Fruit fly (Drosophila melanogaster) whole organism, wandering third instar larva: ENCODE data around the gene CG34299.

Experiments used
- Abd-B ChIP-seq: fragments of >200 bp; optimal IDR thresholded peaks from 2 replicates; lab custom pipeline; 2017; ENCODE audit warnings: missing biosample characterization, missing genetic modification characterization
- CG32264 ChIP-seq: fragments of 200-800 bp; sonication (Bioruptor generic); optimal IDR thresholded peaks from 2 replicates; lab custom pipeline; 2016; ENCODE audit warnings: missing biosample characterization, missing genetic modification characterization
- CG9705 ChIP-seq: fragments of 200-800 bp; sonication (Bioruptor generic); optimal IDR thresholded peaks from 2 replicates; lab custom pipeline; 2018; ENCODE audit warnings: missing biosample characterization, mild to moderate bottlenecking, missing genetic modification characterization
- CrebA ChIP-seq: fragments of 200-800 bp; sonication (Bioruptor generic); optimal IDR thresholded peaks from 2 replicates; lab custom pipeline; 2016; ENCODE audit warnings: missing biosample characterization, mild to moderate bottlenecking, missing genetic modification characterization, borderline replicate concordance
- Dfd ChIP-seq: fragments of >200 bp; optimal IDR thresholded peaks from 2 replicates; lab custom pipeline; 2017; ENCODE audit warnings: missing biosample characterization, missing genetic modification characterization
- Dif ChIP-seq: fragments of 200-275, 200-300 bp; sonication (Bioruptor generic); optimal IDR thresholded peaks from 2 replicates; lab custom pipeline; 2018; ENCODE audit warnings: missing biosample characterization, missing genetic modification characterization; ENCODE audit not compliant: partially characterized antibody
- GATAd ChIP-seq: sonication (Bioruptor generic); optimal IDR thresholded peaks from 2 replicates; lab custom pipeline; 2016; ENCODE audit warnings: missing biosample characterization, missing genetic modification characterization
- HLH106 ChIP-seq: fragments of 200-800 bp; optimal IDR thresholded peaks from 3 replicates; lab custom pipeline; 2019; ENCODE audit warnings: missing biosample characterization, mild to moderate bottlenecking, missing genetic modification characterization, moderate library complexity
- Hnf4 ChIP-seq: fragments of 200-800 bp; sonication (Bioruptor generic); optimal IDR thresholded peaks from 2 replicates; lab custom pipeline; 2016; ENCODE audit warnings: missing biosample characterization, mild to moderate bottlenecking, missing genetic modification characterization
- Hr78 ChIP-seq: fragments of >200 bp; optimal IDR thresholded peaks from 2 replicates; lab custom pipeline; 2017; ENCODE audit warnings: missing biosample characterization, missing genetic modification characterization
- Hr83 ChIP-seq: fragments of 200-300 bp; sonication (Bioruptor generic); optimal IDR thresholded peaks from 2 replicates; lab custom pipeline; 2016; ENCODE audit warnings: missing biosample characterization, mild to moderate bottlenecking, missing genetic modification characterization, moderate library complexity; ENCODE audit not compliant: poor library complexity, severe bottlenecking
- Jra ChIP-seq: sonication (Bioruptor generic); optimal IDR thresholded peaks from 2 replicates; lab custom pipeline; 2016; ENCODE audit warnings: missing biosample characterization, missing genetic modification characterization
- Mio ChIP-seq: sonication (Bioruptor generic); optimal IDR thresholded peaks from 2 replicates; lab custom pipeline; 2016; ENCODE audit warnings: missing biosample characterization, missing genetic modification characterization
- Myc ChIP-seq: fragments of >200 bp; optimal IDR thresholded peaks from 2 replicates; lab custom pipeline; 2017
- N ChIP-seq: fragments of >200 bp; optimal IDR thresholded peaks from 2 replicates; lab custom pipeline; 2018; ENCODE audit warnings: missing biosample characterization, missing external identifiers, missing genetic modification characterization
- OdsH ChIP-seq: fragments of 200-800 bp; sonication (Bioruptor generic); optimal IDR thresholded peaks from 2 replicates; lab custom pipeline; 2016; ENCODE audit warnings: missing biosample characterization, mild to moderate bottlenecking, missing genetic modification characterization
- Rel ChIP-seq, 2 experiments: fragments of 200-800 bp; sonication (Bioruptor generic) in 1 of 2; optimal IDR thresholded peaks; 2 replicates in 1 of 2; 3 replicates in 1 of 2; lab custom pipeline; 2016 to 2019; ENCODE audit warnings: mild to moderate bottlenecking in 2 of 2, missing biosample characterization in 2 of 2, missing genetic modification characterization in 2 of 2, moderate library complexity in 1 of 2
- Sp1 ChIP-seq: fragments of 200-800 bp; sonication (Bioruptor generic); optimal IDR thresholded peaks from 3 replicates; lab custom pipeline; 2019; ENCODE audit warnings: missing biosample characterization, mild to moderate bottlenecking, missing genetic modification characterization, moderate library complexity
- Vsx2 ChIP-seq: fragments of 200-300, 225-300 bp; sonication (Bioruptor generic); optimal IDR thresholded peaks from 2 replicates; lab custom pipeline; 2018; ENCODE audit warnings: missing biosample characterization, missing genetic modification characterization; ENCODE audit not compliant: partially characterized antibody
- br ChIP-seq: fragments of 200-800 bp; sonication (Bioruptor generic); optimal IDR thresholded peaks from 2 replicates; lab custom pipeline; 2016; ENCODE audit warnings: missing biosample characterization, missing genetic modification characterization
- brk ChIP-seq: fragments of 200-800 bp; sonication (Bioruptor generic); optimal IDR thresholded peaks from 2 replicates; lab custom pipeline; 2016; ENCODE audit warnings: missing biosample characterization, mild to moderate bottlenecking, missing genetic modification characterization
- dl ChIP-seq, 2 experiments: fragments of 175-275, 200-275 bp in 1 of 2; fragments of 200-275 bp in 1 of 2; sonication (Bioruptor generic); optimal IDR thresholded peaks; lab custom pipeline; 2018; ENCODE audit warnings: mild to moderate bottlenecking in 2 of 2, missing biosample characterization in 2 of 2, missing genetic modification characterization in 2 of 2, moderate library complexity in 2 of 2; ENCODE audit not compliant: partially characterized antibody in 2 of 2, insufficient read depth in 1 of 2
- dmrt93B ChIP-seq: fragments of 200-800 bp; sonication (Bioruptor generic); optimal IDR thresholded peaks from 2 replicates; lab custom pipeline; 2018; ENCODE audit warnings: missing biosample characterization, mild to moderate bottlenecking, missing genetic modification characterization
- dsf ChIP-seq: sonication (Bioruptor generic); optimal IDR thresholded peaks from 2 replicates; lab custom pipeline; 2016; ENCODE audit warnings: missing biosample characterization, missing genetic modification characterization, borderline replicate concordance
- ey ChIP-seq: fragments of 200-800 bp; sonication (Bioruptor generic); optimal IDR thresholded peaks from 2 replicates; lab custom pipeline; 2016; ENCODE audit warnings: missing biosample characterization, missing genetic modification characterization
- foxo ChIP-seq, 2 experiments: fragments of 200-800 bp; sonication (Bioruptor generic); optimal IDR thresholded peaks; 2 replicates in 1 of 2; 3 replicates in 1 of 2; lab custom pipeline; 2016 to 2017; ENCODE audit warnings: missing biosample characterization in 2 of 2, missing genetic modification characterization in 2 of 2
- fru ChIP-seq: fragments of 200-800 bp; sonication (Bioruptor generic); optimal IDR thresholded peaks from 3 replicates; lab custom pipeline; 2016; ENCODE audit warnings: missing biosample characterization, mild to moderate bottlenecking, missing genetic modification characterization
- h ChIP-seq: fragments of 200-800 bp; sonication (Bioruptor generic); optimal IDR thresholded peaks from 3 replicates; lab custom pipeline; 2016; ENCODE audit warnings: missing biosample characterization, mild to moderate bottlenecking, missing genetic modification characterization
- jim ChIP-seq: fragments of 175-275, 200-325 bp; sonication (Bioruptor generic); optimal IDR thresholded peaks from 2 replicates; lab custom pipeline; 2016; ENCODE audit warnings: missing biosample characterization, mild to moderate bottlenecking, missing genetic modification characterization
- lola ChIP-seq: fragments of >200 bp; optimal IDR thresholded peaks from 2 replicates; lab custom pipeline; 2017; ENCODE audit warnings: missing biosample characterization, missing genetic modification characterization
- pan ChIP-seq: fragments of >200 bp; optimal IDR thresholded peaks from 2 replicates; lab custom pipeline; 2017
- psq ChIP-seq: fragments of 200-800 bp; sonication (Bioruptor generic); optimal IDR thresholded peaks from 3 replicates; lab custom pipeline; 2017; ENCODE audit warnings: missing biosample characterization, mild to moderate bottlenecking, missing genetic modification characterization, moderate library complexity
- rgr ChIP-seq: fragments of 200-800 bp; sonication (Bioruptor generic); optimal IDR thresholded peaks from 3 replicates; lab custom pipeline; 2016; ENCODE audit warnings: missing biosample characterization, mild to moderate bottlenecking, missing genetic modification characterization
- sage ChIP-seq: fragments of 200-800 bp; sonication (Bioruptor generic); optimal IDR thresholded peaks from 2 replicates; lab custom pipeline; 2016; ENCODE audit warnings: missing biosample characterization, mild to moderate bottlenecking, missing genetic modification characterization
- sv ChIP-seq: fragments of 200-800 bp; sonication (Bioruptor generic); optimal IDR thresholded peaks from 3 replicates; lab custom pipeline; 2016; ENCODE audit warnings: missing biosample characterization, missing genetic modification characterization
- tai ChIP-seq: sonication (Bioruptor generic); optimal IDR thresholded peaks from 2 replicates; lab custom pipeline; 2016; ENCODE audit warnings: missing biosample characterization, missing genetic modification characterization
- usp ChIP-seq: fragments of >200 bp; optimal IDR thresholded peaks from 2 replicates; lab custom pipeline; 2017; ENCODE audit warnings: missing biosample characterization, missing genetic modification characterization
- woc ChIP-seq: sonication (Bioruptor generic); optimal IDR thresholded peaks from 2 replicates; lab custom pipeline; 2016; ENCODE audit warnings: missing biosample characterization, mild to moderate bottlenecking, missing genetic modification characterization

The CG34299 gene

dm6 chr3R:30263708-30264107 is 14.3 kb downstream of the CG34299 start:
- TF ChIP-seq h (GFP tag; lab: Kevin White, UChicago), result peak; percentile 71
- TF ChIP-seq ey (GFP tag; lab: Kevin White, UChicago), result no peak
- peak; percentile 24 for TF ChIP-seq OdsH (GFP tag; lab: Kevin White, UChicago)
- TF ChIP-seq HLH106 (tag; lab: Kevin White, UChicago), result peak; percentile 52
- TF ChIP-seq foxo (GFP tag; optimal IDR thresholded peaks at IDR 0.05; lab: Kevin White, UChicago), result peak in 1 of 2 experiments; percentile 55
- TF ChIP-seq br (GFP tag; lab: Kevin White, UChicago), result peak; percentile 0
- peak; percentile 24 for TF ChIP-seq Hnf4 (GFP tag; lab: Kevin White, UChicago)
- TF ChIP-seq Sp1 (GFP tag; lab: Kevin White, UChicago), result peak; percentile 52
- peak; percentile 40 for TF ChIP-seq fru (GFP tag; lab: Kevin White, UChicago)
- TF ChIP-seq rgr (GFP tag; lab: Kevin White, UChicago), result peak; percentile 23
- TF ChIP-seq Vsx2 (GFP tag; lab: Kevin White, UChicago), result no peak
- TF ChIP-seq dmrt93B (GFP tag; lab: Kevin White, UChicago), result no peak
- TF ChIP-seq, all 38 proteins: peak for 9

- TF ChIP-seq foxo (GFP tag; optimal IDR thresholded peaks at IDR 0.05; lab: Kevin White, UChicago) (no peak), Vsx2 (GFP tag; lab: Kevin White, UChicago) (peak; percentile 66)
These were observed 15.4 kb downstream of the CG34299 start for dm6 chr3R:30264671-30265282.

DNA sequence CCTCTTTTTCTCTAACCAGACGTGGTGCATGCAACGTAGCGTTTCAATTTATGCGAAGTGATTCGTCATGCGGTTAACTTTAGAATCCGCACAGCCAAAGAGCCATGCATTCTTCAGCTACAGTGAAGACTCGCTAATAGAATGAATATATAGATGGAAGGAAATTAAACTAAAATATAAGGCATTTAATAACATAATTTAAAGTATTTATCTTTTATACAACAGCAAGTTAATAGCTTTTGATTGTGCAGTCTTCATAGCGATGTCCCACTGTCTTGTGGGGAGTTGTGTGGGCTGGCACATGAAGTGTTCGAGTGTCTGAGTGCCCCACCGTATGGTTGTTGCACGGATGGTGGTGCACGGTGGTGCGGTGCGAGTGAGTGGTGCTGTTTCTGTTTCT is 16.0 kb downstream of the CG34299 start:
- peak; percentile 92 for TF ChIP-seq rgr (GFP tag; lab: Kevin White, UChicago)
- peak; percentile 87 for TF ChIP-seq psq (GFP tag; lab: Kevin White, UChicago)
- TF ChIP-seq Dif (GFP tag; lab: Kevin White, UChicago), result no peak
- TF ChIP-seq Sp1 (GFP tag; lab: Kevin White, UChicago), result peak; percentile 89
- no peak for TF ChIP-seq Hr83 (GFP tag; lab: Kevin White, UChicago)
- no peak for TF ChIP-seq pan
- peak; percentile 76 for TF ChIP-seq CG32264 (GFP tag; lab: Kevin White, UChicago)
- peak; percentile 90 for TF ChIP-seq OdsH (GFP tag; lab: Kevin White, UChicago)
- no peak for TF ChIP-seq lola (GFP tag; lab: Kevin White, UChicago)
- peak; percentile 82 for TF ChIP-seq CrebA (GFP tag; lab: Kevin White, UChicago)
- TF ChIP-seq Hr78 (GFP tag; lab: Kevin White, UChicago), result no peak
- peak; percentile 92 for TF ChIP-seq h (GFP tag; lab: Kevin White, UChicago)
- peak; percentile 90 for TF ChIP-seq sage (GFP tag; lab: Kevin White, UChicago)
- no peak for TF ChIP-seq Vsx2 (GFP tag; lab: Kevin White, UChicago)
- peak; percentile 89 for TF ChIP-seq br (GFP tag; lab: Kevin White, UChicago)
- no peak for TF ChIP-seq Myc
- peak; percentile 45 to 91 for TF ChIP-seq foxo (GFP tag; optimal IDR thresholded peaks at IDR 0.05; lab: Kevin White, UChicago)
- peak; percentile 20 for TF ChIP-seq dsf (GFP tag; lab: Kevin White, UChicago)
- peak; percentile 88 for TF ChIP-seq fru (GFP tag; lab: Kevin White, UChicago)
- TF ChIP-seq sv, result peak; percentile 34
- peak; percentile 16 for TF ChIP-seq Mio (GFP tag; lab: Kevin White, UChicago)
- TF ChIP-seq Abd-B (GFP tag; lab: Kevin White, UChicago), result no peak
- peak; percentile 76 for TF ChIP-seq Jra (GFP tag; lab: Kevin White, UChicago)
- peak; percentile 84 for TF ChIP-seq tai
- TF ChIP-seq ey (GFP tag; lab: Kevin White, UChicago), result peak; percentile 90
- peak; percentile 92 for TF ChIP-seq HLH106 (tag; lab: Kevin White, UChicago)
- TF ChIP-seq woc (GFP tag; lab: Kevin White, UChicago), result peak; percentile 80
- TF ChIP-seq dl (GFP tag; optimal IDR thresholded peaks at IDR 0.05; lab: Kevin White, UChicago; ENCODE audit: insufficient read depth in 1 of 2, partially characterized antibody in 2 of 2), result no peak
- TF ChIP-seq Rel (GFP tag; optimal IDR thresholded peaks at IDR 0.05; lab: Kevin White, UChicago), result no peak
- peak; percentile 75 for TF ChIP-seq Rel (tag; optimal IDR thresholded peaks at IDR 0.05; lab: Kevin White, UChicago)
- TF ChIP-seq Dfd (GFP tag; lab: Kevin White, UChicago), result no peak
- peak; percentile 67 for TF ChIP-seq dmrt93B (GFP tag; lab: Kevin White, UChicago)
- TF ChIP-seq brk (GFP tag; lab: Kevin White, UChicago), result peak; percentile 91
- TF ChIP-seq Hnf4 (GFP tag; lab: Kevin White, UChicago), result peak; percentile 92
- peak; percentile 61 for TF ChIP-seq GATAd (GFP tag; lab: Kevin White, UChicago)
- no peak for TF ChIP-seq jim
- TF ChIP-seq CG9705 (GFP tag; lab: Kevin White, UChicago), result peak; percentile 84
- TF ChIP-seq usp (GFP tag; lab: Kevin White, UChicago), result no peak
- TF ChIP-seq N (GFP tag; lab: Kevin White, UChicago), result no peak
